Fruit fly (Drosophila melanogaster): ENCODE measurements around the gene CG34109.

CG34109 gene

DNA sequence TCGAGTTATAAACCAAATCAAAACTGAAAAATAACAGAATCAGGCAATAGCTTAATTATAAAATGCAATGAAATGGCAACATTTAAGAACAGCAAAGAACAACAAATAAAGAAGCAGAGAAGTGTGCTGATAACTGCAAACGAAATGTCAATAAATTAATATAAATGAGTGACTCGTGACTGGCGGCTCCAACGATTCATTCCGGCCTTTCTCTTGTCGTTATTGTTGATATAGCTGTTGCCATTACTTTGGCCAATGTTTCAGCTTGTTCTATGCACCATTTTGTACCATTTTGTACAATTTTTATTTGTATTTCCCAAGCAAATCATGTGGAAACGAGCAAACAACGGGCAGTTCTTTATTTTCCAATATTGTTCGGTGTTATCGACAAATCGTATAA, 51.7 kb downstream of the CG34109 start:
- no peak for TF ChIP-seq CG17801 (GFP tag; optimal IDR thresholded peaks at IDR 0.05; ENCODE audit: partially characterized antibody)

DNA sequence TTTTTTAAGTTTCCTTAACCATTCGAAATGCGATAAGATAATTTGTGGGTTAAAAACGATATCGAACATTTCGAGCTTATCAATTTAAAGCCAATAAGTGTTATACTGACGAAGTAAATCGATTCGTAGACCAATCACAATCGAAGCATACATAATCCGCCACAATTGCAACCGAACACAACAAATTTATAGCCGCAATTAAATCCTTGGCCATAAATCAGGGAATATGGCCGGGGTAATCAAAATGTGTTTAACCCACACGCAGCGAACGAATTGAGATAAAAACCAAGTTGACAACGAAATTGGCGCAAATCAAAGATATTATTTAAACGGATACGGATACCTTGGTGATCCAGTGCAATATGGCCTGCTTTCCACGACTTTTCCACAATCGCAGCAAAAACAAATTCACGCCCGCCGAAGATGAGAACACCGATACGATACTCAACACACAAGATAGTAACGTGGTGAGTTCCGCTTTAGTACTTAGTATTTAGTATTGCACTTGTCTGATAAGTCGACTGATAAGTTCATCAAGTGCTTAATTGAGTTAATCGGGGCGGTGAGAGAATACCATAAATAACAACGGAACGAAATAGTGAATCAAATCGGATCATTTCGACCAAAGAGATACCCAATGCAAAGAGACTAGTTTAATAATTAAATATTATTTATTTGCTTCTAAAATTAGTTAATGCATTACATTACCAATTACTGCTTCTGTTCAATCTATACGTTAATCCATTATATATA, 53.0 kb downstream of the CG34109 start:
- TF ChIP-seq CG17801 (GFP tag; optimal IDR thresholded peaks at IDR 0.05; ENCODE audit: partially characterized antibody): no peak

DNA sequence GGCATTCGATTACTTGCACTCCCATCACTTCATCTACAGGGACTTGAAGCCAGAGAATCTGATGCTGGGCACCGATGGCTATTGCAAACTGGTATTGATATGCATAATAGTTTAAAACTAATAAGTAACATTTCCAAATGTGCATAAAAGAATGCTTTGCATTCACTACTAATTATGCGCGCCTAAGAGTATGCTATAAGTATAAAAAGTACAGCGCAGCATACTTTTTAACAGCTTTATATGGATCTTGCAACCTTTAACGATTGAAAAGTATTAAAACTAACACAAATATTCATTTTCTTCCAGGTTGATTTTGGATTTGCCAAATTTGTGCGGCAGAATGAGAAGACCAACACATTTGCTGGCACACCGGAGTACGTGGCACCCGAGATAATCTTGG, 60.5 kb downstream of the CG34109 start:
- TF ChIP-seq CG17801 (GFP tag; optimal IDR thresholded peaks at IDR 0.05; ENCODE audit: partially characterized antibody): no peak

DNA sequence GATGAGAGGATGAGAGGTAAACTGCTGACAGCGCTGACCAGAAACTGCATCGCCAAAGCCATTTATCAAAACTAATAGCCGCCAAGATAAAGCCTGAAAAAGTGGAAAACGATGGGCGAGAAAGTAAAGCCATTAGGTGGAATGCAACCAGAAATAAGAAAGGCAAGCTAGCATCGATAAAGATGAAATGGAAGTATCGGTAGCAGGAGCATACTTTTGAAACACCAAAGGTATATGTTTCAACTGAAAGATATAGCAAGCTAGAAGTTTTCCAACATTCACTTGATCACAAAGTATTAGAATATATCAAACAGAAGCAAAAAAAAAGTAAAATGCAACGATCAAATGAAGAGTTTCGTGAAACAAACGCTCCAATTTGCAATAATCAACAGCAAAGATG, 78.5 kb downstream of the CG34109 start, which contains the start of gene CG13137:
Gene CG13137 (plus strand): TSS at position 301 of the 400 bp plus-strand sequence.
- TF ChIP-seq CG17801 (GFP tag; optimal IDR thresholded peaks at IDR 0.05; ENCODE audit: partially characterized antibody): no peak
